Worm (Caenorhabditis elegans) whole organism, L1 larva: Measurements from ENCODE around the gene F21C10.10.
A peak's percentile ranks its signal among the peaks of the same experiment; 100 is the strongest.

ENCODE experiments used
- C16A3.4 ChIP-seq: fragments of 150-350 bp; optimal IDR thresholded peaks from 2 replicates; lab custom pipeline; 2014; ENCODE audit warnings: missing biosample characterization, missing genetic modification characterization
- Y116A8C.19 ChIP-seq: sonication (generic microtip); optimal IDR thresholded peaks from 2 replicates; lab custom pipeline; 2016; ENCODE audit warnings: missing compliant biosample characterization, missing genetic modification characterization, borderline replicate concordance
- ceh-88 ChIP-seq: fragments of 200-800 bp; sonication (Bioruptor generic); IDR thresholded peaks from 2 replicates; pipeline ENCODE4 v1.3.6; 2022; ENCODE audit warnings: missing genetic modification characterization, missing compliant biosample characterization
- dpl-1 ChIP-seq, 3 experiments: fragments of 150-350 bp in 2 of 3; sonication (generic microtip) in 1 of 3; optimal IDR thresholded peaks; 2 replicates each; lab custom pipeline; 2014 to 2017; ENCODE audit warnings: missing biosample characterization in 3 of 3, missing genetic modification characterization in 3 of 3, missing genetic modification reagents in 3 of 3
- efl-1 ChIP-seq, 4 experiments: fragments of 150-350 bp; optimal IDR thresholded peaks in 3 of 4; peaks in 1 of 4; 1 replicate in 1 of 4; 2 replicates in 3 of 4; lab custom pipeline; 2014; ENCODE audit warnings: missing biosample characterization in 2 of 4, missing genetic modification characterization in 2 of 4, missing genetic modification reagents in 2 of 4
- egl-13 ChIP-seq: sonication (generic microtip); optimal IDR thresholded peaks from 2 replicates; lab custom pipeline; 2016; ENCODE audit warnings: missing genotype, missing genetic modification reagents, missing genetic modification characterization, missing compliant biosample characterization
- elt-3 ChIP-seq, 6 experiments: fragments of 150-350 bp in 1 of 6; sonication (generic microtip); optimal IDR thresholded peaks; 2 replicates each; lab custom pipeline; 2017 to 2018; ENCODE audit warnings: missing biosample characterization in 6 of 6, missing genetic modification characterization in 6 of 6, inconsistent platforms in 1 of 6
- fkh-10 ChIP-seq: sonication (generic microtip); optimal IDR thresholded peaks from 2 replicates; lab custom pipeline; 2017; ENCODE audit warnings: missing biosample characterization, missing genetic modification reagents, missing genetic modification characterization
- fkh-4 ChIP-seq: sonication (generic microtip); optimal IDR thresholded peaks from 2 replicates; lab custom pipeline; 2016; ENCODE audit warnings: missing compliant biosample characterization, missing genetic modification characterization, borderline replicate concordance
- fkh-8 ChIP-seq: sonication (generic microtip); optimal IDR thresholded peaks from 2 replicates; lab custom pipeline; 2016; ENCODE audit warnings: mild to moderate bottlenecking, missing genetic modification characterization, missing compliant biosample characterization
- grh-1 ChIP-seq: fragments of 200-800 bp; sonication (Bioruptor generic); IDR thresholded peaks from 2 replicates; pipeline ENCODE4 v1.3.6; 2022; ENCODE audit warnings: missing genetic modification reagents, missing genetic modification characterization, missing compliant biosample characterization
- hlh-4 ChIP-seq: sonication (generic microtip); optimal IDR thresholded peaks from 2 replicates; lab custom pipeline; 2016; ENCODE audit warnings: mild to moderate bottlenecking, missing genetic modification characterization, missing compliant biosample characterization
- irx-1 ChIP-seq: sonication (generic microtip); optimal IDR thresholded peaks from 2 replicates; lab custom pipeline; 2016; ENCODE audit warnings: missing genetic modification characterization, missing compliant biosample characterization
- isw-1 ChIP-seq: fragments of 200-800 bp; sonication (Bioruptor generic); IDR thresholded peaks from 2 replicates; pipeline ENCODE4 v1.3.6; 2022; ENCODE audit warnings: missing genetic modification characterization, missing compliant biosample characterization
- jun-1 ChIP-seq: fragments of 150-350 bp; optimal IDR thresholded peaks from 2 replicates; lab custom pipeline; 2014; ENCODE audit warnings: missing biosample characterization, missing genetic modification reagents, missing genetic modification characterization
- lin-14 ChIP-seq: fragments of 200-800 bp; sonication (Bioruptor generic); optimal IDR thresholded peaks from 2 replicates; lab custom pipeline; 2018; ENCODE audit warnings: mild to moderate bottlenecking, missing genetic modification characterization, moderate library complexity, missing compliant biosample characterization
- lin-35 ChIP-seq, 2 experiments: fragments of 150-350 bp; optimal IDR thresholded peaks; 2 replicates each; lab custom pipeline; 2014; ENCODE audit warnings: missing biosample characterization in 2 of 2, missing genetic modification characterization in 2 of 2, missing genetic modification reagents in 2 of 2
- lir-3 ChIP-seq: sonication (generic microtip); optimal IDR thresholded peaks from 2 replicates; lab custom pipeline; 2016; ENCODE audit warnings: mild to moderate bottlenecking, missing genetic modification characterization, moderate library complexity, missing compliant biosample characterization; ENCODE audit not compliant: poor library complexity
- mab-9 ChIP-seq: fragments of 200-800 bp; sonication (Bioruptor generic); IDR thresholded peaks from 2 replicates; pipeline ENCODE4 v1.3.6; 2022; ENCODE audit warnings: missing genetic modification reagents, missing genetic modification characterization, missing compliant biosample characterization
- mdl-1 ChIP-seq, 2 experiments: fragments of 150-350 bp; optimal IDR thresholded peaks; 2 replicates each; lab custom pipeline; 2014 to 2017; ENCODE audit warnings: missing biosample characterization in 2 of 2, missing genetic modification characterization in 2 of 2, inconsistent platforms in 1 of 2
- mep-1 ChIP-seq: fragments of 150-350 bp; optimal IDR thresholded peaks from 2 replicates; lab custom pipeline; 2014; ENCODE audit warnings: missing biosample characterization, missing genetic modification characterization
- nhr-19 ChIP-seq: fragments of 200-800 bp; sonication (Bioruptor generic); conservative IDR thresholded peaks from 2 replicates; pipeline ENCODE4 v1.3.6; 2022; ENCODE audit warnings: missing genetic modification characterization, missing compliant biosample characterization
- nhr-77 ChIP-seq: fragments of 150-350 bp; optimal IDR thresholded peaks from 2 replicates; lab custom pipeline; 2014; ENCODE audit warnings: missing biosample characterization, missing genetic modification characterization
- nhr-85 ChIP-seq: sonication (generic microtip); peaks from one replicate; lab custom pipeline; 2016; ENCODE audit warnings: missing genetic modification characterization, inconsistent platforms, missing compliant biosample characterization
- nhr-90 ChIP-seq: sonication (generic microtip); optimal IDR thresholded peaks from 2 replicates; lab custom pipeline; 2016; ENCODE audit warnings: mild to moderate bottlenecking, missing genetic modification characterization, missing compliant biosample characterization; ENCODE audit not compliant: poor library complexity
- pag-3 ChIP-seq: sonication (generic microtip); optimal IDR thresholded peaks from 2 replicates; lab custom pipeline; 2017; ENCODE audit warnings: missing genetic modification characterization, mild to moderate bottlenecking, missing compliant biosample characterization, antibody characterized with exemption, borderline replicate concordance; ENCODE audit not compliant: insufficient read depth
- pqm-1 ChIP-seq: sonication (generic microtip); optimal IDR thresholded peaks from 3 replicates; lab custom pipeline; 2017; ENCODE audit warnings: missing biosample characterization, missing genetic modification characterization
- skn-1 ChIP-seq: fragments of 150-350 bp; optimal IDR thresholded peaks from 2 replicates; lab custom pipeline; 2014; ENCODE audit warnings: missing biosample characterization, missing genetic modification characterization
- sox-4 ChIP-seq: sonication (generic microtip); optimal IDR thresholded peaks from 2 replicates; lab custom pipeline; 2016; ENCODE audit warnings: missing genetic modification characterization, missing compliant biosample characterization
- sup-37 ChIP-seq: fragments of 200-800 bp; sonication (Bioruptor generic); optimal IDR thresholded peaks from 2 replicates; lab custom pipeline; 2018; ENCODE audit warnings: mild to moderate bottlenecking, missing genetic modification characterization, missing compliant biosample characterization
- swsn-7 ChIP-seq: sonication (generic microtip); optimal IDR thresholded peaks from 2 replicates; lab custom pipeline; 2016; ENCODE audit warnings: missing genetic modification characterization, missing compliant biosample characterization
- tbx-2 ChIP-seq: sonication (generic microtip); optimal IDR thresholded peaks from 2 replicates; lab custom pipeline; 2016; ENCODE audit warnings: missing genetic modification characterization, missing compliant biosample characterization
- unc-30 ChIP-seq: sonication (generic microtip); optimal IDR thresholded peaks from 2 replicates; lab custom pipeline; 2017; ENCODE audit warnings: missing biosample characterization, missing genetic modification characterization
- unc-62 ChIP-seq: fragments of 150-350 bp; optimal IDR thresholded peaks from 2 replicates; lab custom pipeline; 2014; ENCODE audit warnings: missing biosample characterization, missing genetic modification reagents, missing genetic modification characterization
- unc-98 ChIP-seq: fragments of 200-800 bp; sonication (Bioruptor generic); IDR thresholded peaks from 2 replicates; pipeline ENCODE4 v1.3.6; 2022; ENCODE audit warnings: missing genetic modification characterization, missing compliant biosample characterization
- vab-15 ChIP-seq: sonication (generic microtip); optimal IDR thresholded peaks from 2 replicates; lab custom pipeline; 2017; ENCODE audit warnings: missing genotype, mild to moderate bottlenecking, missing genetic modification characterization, missing compliant biosample characterization
- xbp-1 ChIP-seq: sonication (generic microtip); optimal IDR thresholded peaks from 2 replicates; lab custom pipeline; 2016; ENCODE audit warnings: missing genetic modification characterization, missing compliant biosample characterization
- ztf-11 ChIP-seq, 2 experiments: sonication (generic microtip); optimal IDR thresholded peaks; 2 replicates each; lab custom pipeline; 2016 to 2017; ENCODE audit warnings: missing genetic modification characterization in 2 of 2, missing biosample characterization in 1 of 2, missing compliant biosample characterization in 1 of 2
- ztf-4 ChIP-seq: fragments of 150-350 bp; optimal IDR thresholded peaks from 2 replicates; lab custom pipeline; 2014; ENCODE audit warnings: missing biosample characterization, missing genetic modification characterization

The F21C10.10 gene

ce11 chrV:9094060-9094628 is 1.9 kb upstream of the F21C10.10 start (continued):
- peak; percentile 47 for TF ChIP-seq pag-3
- peak; percentile 54 for TF ChIP-seq C16A3.4 (tag; lab: Kevin White, UChicago)
- TF ChIP-seq hlh-4 (tag; lab: Kevin White, UChicago) = no peak
- peak; percentile 56 for TF ChIP-seq fkh-8 (tag; lab: Kevin White, UChicago)
- TF ChIP-seq egl-13 (tag; lab: Kevin White, UChicago) = peak; percentile 29
- TF ChIP-seq Y116A8C.19 (tag; lab: Kevin White, UChicago) = no peak
- no peak for TF ChIP-seq vab-15 (tag; lab: Kevin White, UChicago)
- TF ChIP-seq sox-4 (tag; lab: Kevin White, UChicago) = no peak
- TF ChIP-seq ztf-11 (tag; optimal IDR thresholded peaks at IDR 0.05; lab: Kevin White, UChicago) = peak in 1 of 2 experiments; percentile 10
- TF ChIP-seq ztf-4 (tag; lab: Kevin White, UChicago) = no peak
- peak; percentile 50; the same call in 1 of the 2 replicates for TF ChIP-seq ceh-88 (GFP tag; lab: Robert Waterston, UW)
- TF ChIP-seq mdl-1 (tag; optimal IDR thresholded peaks at IDR 0.05; lab: Kevin White, UChicago) = peak in 1 of 2 experiments; percentile 95
- no peak for TF ChIP-seq isw-1 (GFP tag; lab: Robert Waterston, UW)
- peak; percentile 33 for TF ChIP-seq sup-37 (GFP tag; lab: Kevin White, UChicago)
- peak; percentile 62 for TF ChIP-seq swsn-7 (tag; lab: Kevin White, UChicago)
- no peak for TF ChIP-seq mab-9 (GFP tag; lab: Robert Waterston, UW)
- TF ChIP-seq skn-1 (tag; lab: Kevin White, UChicago) = peak; percentile 56
- TF ChIP-seq efl-1 (optimal IDR thresholded peaks at IDR 0.05; lab: Kevin White, UChicago) = peak in 1 of 2 experiments; percentile 18
- peak in 1 of 2 experiments; percentile 93 for TF ChIP-seq efl-1 (GFP tag; optimal IDR thresholded peaks at IDR 0.05 in 1 of 2; lab: Kevin White, UChicago)
- no peak for TF ChIP-seq fkh-4 (tag; lab: Kevin White, UChicago)
- peak; percentile 95 for TF ChIP-seq nhr-85 (tag; lab: Kevin White, UChicago)
- peak; percentile 66 for TF ChIP-seq xbp-1 (tag; lab: Kevin White, UChicago)
- peak; percentile 18 for TF ChIP-seq jun-1 (tag; lab: Kevin White, UChicago)
- peak; percentile 75 for TF ChIP-seq irx-1
- TF ChIP-seq unc-98 (GFP tag; lab: Robert Waterston, UW) = no peak
- peak in 2 of 6 experiments; percentile 40 to 44 for TF ChIP-seq elt-3 (tag; optimal IDR thresholded peaks at IDR 0.05; lab: Kevin White, UChicago)
- TF ChIP-seq lin-14 (GFP tag; lab: Kevin White, UChicago) = peak; percentile 89
- no peak for TF ChIP-seq pqm-1 (tag; lab: Kevin White, UChicago)
- TF ChIP-seq unc-30 (tag; lab: Kevin White, UChicago) = no peak
- TF ChIP-seq nhr-77 (tag; lab: Kevin White, UChicago) = no peak
- TF ChIP-seq tbx-2 (tag; lab: Kevin White, UChicago) = peak; percentile 77
- no peak for TF ChIP-seq unc-62 (GFP tag; lab: Kevin White, UChicago)
- TF ChIP-seq dpl-1 (GFP tag; optimal IDR thresholded peaks at IDR 0.05; lab: Kevin White, UChicago) = peak in 2 of 3 experiments; percentile 17 to 31
- peak; percentile 51 for TF ChIP-seq mep-1
- no peak for TF ChIP-seq fkh-10 (GFP tag; lab: Kevin White, UChicago)
- TF ChIP-seq nhr-90 (tag; lab: Kevin White, UChicago) = peak; percentile 78
- peak; percentile 52 for TF ChIP-seq grh-1 (GFP tag; lab: Robert Waterston, UW)
- TF ChIP-seq lir-3 (tag; lab: Kevin White, UChicago) = peak; percentile 59
- TF ChIP-seq, all 84 proteins: peak for 37

ce11 chrV:9094976-9095375 is 1.1 kb upstream of the F21C10.10 start:
- TF ChIP-seq efl-1 (optimal IDR thresholded peaks at IDR 0.05; lab: Kevin White, UChicago) = no peak
- TF ChIP-seq efl-1 (GFP tag; optimal IDR thresholded peaks at IDR 0.05 in 1 of 2; lab: Kevin White, UChicago) = no peak
- TF ChIP-seq lin-35 (GFP tag; optimal IDR thresholded peaks at IDR 0.05; lab: Kevin White, UChicago) = peak in 1 of 2 experiments; percentile 14
- TF ChIP-seq skn-1 (tag; lab: Kevin White, UChicago) = peak; percentile 20
- TF ChIP-seq nhr-19 (GFP tag; lab: Robert Waterston, UW) = peak; percentile 80
